Worm (Caenorhabditis elegans): ENCODE measurements around the gene T05H10.4.

T05H10.4 gene

DNA sequence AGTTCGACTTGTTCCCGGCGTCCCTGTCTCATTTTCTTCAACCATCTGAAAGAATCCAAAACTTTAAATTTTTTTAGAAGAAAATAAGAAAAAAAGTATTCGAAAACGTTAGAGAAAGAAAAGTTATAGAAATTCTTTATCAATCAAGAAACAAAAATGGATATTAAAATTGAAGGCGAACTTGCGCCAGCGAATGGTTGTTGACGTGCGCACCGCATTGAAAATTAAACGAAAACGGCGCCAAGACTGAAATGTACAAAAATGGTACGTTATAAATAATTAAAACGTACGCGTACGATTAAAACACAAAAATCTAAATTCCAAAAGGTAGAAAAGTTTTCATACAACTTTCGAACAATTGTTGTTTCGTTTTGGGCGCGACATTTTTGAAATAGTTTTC is 33.9 kb downstream of the T05H10.4 start, which contains the start of gene K02C4.3:
Gene K02C4.3, minus strand, starts transcription at position 51 of the 400 bp plus-strand sequence.
- TF ChIP-seq aly-2 (tag; optimal IDR thresholded peaks at IDR 0.05) (peak; percentile 24), sup-37 (GFP tag; optimal IDR thresholded peaks at IDR 0.05) (peak; percentile 25), fkh-8 (tag; optimal IDR thresholded peaks at IDR 0.05) (peak; percentile 43), nhr-12 (tag; optimal IDR thresholded peaks at IDR 0.05) (no peak), snu-23 (GFP tag; optimal IDR thresholded peaks at IDR 0.05) (peak; percentile 85), C04F5.9 (tag; optimal IDR thresholded peaks at IDR 0.05) (peak; percentile 55), unc-130 (tag; optimal IDR thresholded peaks at IDR 0.05) (peak; percentile 64), fkh-4 (tag; optimal IDR thresholded peaks at IDR 0.05; ENCODE audit: borderline replicate concordance) (peak; percentile 12), efl-3 (GFP tag; optimal IDR thresholded peaks at IDR 0.05) (no peak), blmp-1 (tag; optimal IDR thresholded peaks at IDR 0.05) (peak; percentile 76), swsn-7 (tag; optimal IDR thresholded peaks at IDR 0.05) (peak; percentile 76), ceh-63 (GFP tag; optimal IDR thresholded peaks at IDR 0.05) (no peak), mdl-1 (tag; optimal IDR thresholded peaks at IDR 0.05) (peak in 1 of 2 experiments; percentile 60), unc-98 (GFP tag; IDR thresholded peaks at IDR 0.05) (no peak), nhr-20 (tag; optimal IDR thresholded peaks at IDR 0.05) (peak; percentile 76), lin-15B (tag; optimal IDR thresholded peaks at IDR 0.05) (peak; percentile 42), lin-13 (GFP tag; optimal IDR thresholded peaks at IDR 0.05) (peak; percentile 49), sox-4 (tag; optimal IDR thresholded peaks at IDR 0.05) (peak; percentile 14), pag-3 (tag; optimal IDR thresholded peaks at IDR 0.05; ENCODE audit: borderline replicate concordance, insufficient read depth) (peak; percentile 4), rnt-1 (tag; optimal IDR thresholded peaks at IDR 0.05) (peak; percentile 72), lir-3 (tag; optimal IDR thresholded peaks at IDR 0.05; ENCODE audit: poor library complexity) (peak; percentile 50), dsc-1 (tag; optimal IDR thresholded peaks at IDR 0.05) (peak; percentile 78), lin-14 (GFP tag; optimal IDR thresholded peaks at IDR 0.05) (peak; percentile 75), ztf-4 (tag; optimal IDR thresholded peaks at IDR 0.05) (no peak), elt-2 (tag; optimal IDR thresholded peaks at IDR 0.05) (peak; percentile 18), F16B12.6 (tag; optimal IDR thresholded peaks at IDR 0.05) (peak; percentile 28), fos-1 (tag; optimal IDR thresholded peaks at IDR 0.05) (peak; percentile 31), hpl-2 (GFP tag; optimal IDR thresholded peaks at IDR 0.05) (no peak), lin-35 (GFP tag; optimal IDR thresholded peaks at IDR 0.05) (peak; percentile 87 to 95), irx-1 (tag; optimal IDR thresholded peaks at IDR 0.05) (peak; percentile 71), grh-1 (GFP tag; IDR thresholded peaks at IDR 0.05) (peak; percentile 37; the same call in 1 of the 2 replicates), nhr-28 (tag; optimal IDR thresholded peaks at IDR 0.05) (no peak), sptf-1 (tag; optimal IDR thresholded peaks at IDR 0.05) (no peak), ztf-11 (tag; optimal IDR thresholded peaks at IDR 0.05) (peak in 1 of 2 experiments; percentile 63), jun-1 (tag; optimal IDR thresholded peaks at IDR 0.05) (peak; percentile 39), lin-39 (tag; optimal IDR thresholded peaks at IDR 0.05) (peak; percentile 60), ceh-88 (GFP tag; IDR thresholded peaks at IDR 0.05) (no peak), tbx-2 (tag; optimal IDR thresholded peaks at IDR 0.05) (peak; percentile 77), C34B4.2 (tag; optimal IDR thresholded peaks at IDR 0.05) (no peak), vab-15 (tag; optimal IDR thresholded peaks at IDR 0.05) (no peak), lsy-2 (tag; optimal IDR thresholded peaks at IDR 0.05) (peak; percentile 87 to 90), unc-86 (tag; optimal IDR thresholded peaks at IDR 0.05) (peak; percentile 35), mab-9 (GFP tag; IDR thresholded peaks at IDR 0.05) (no peak), C16A3.4 (tag; optimal IDR thresholded peaks at IDR 0.05) (peak; percentile 39), nhr-19 (GFP tag; conservative IDR thresholded peaks at IDR 0.05) (peak; percentile 77), mep-1 (tag; optimal IDR thresholded peaks at IDR 0.05) (peak; percentile 87), elt-3 (tag; optimal IDR thresholded peaks at IDR 0.05) (peak in 2 of 6 experiments; percentile 45 to 53), xbp-1 (tag; optimal IDR thresholded peaks at IDR 0.05) (peak; percentile 74), egl-13 (tag; optimal IDR thresholded peaks at IDR 0.05) (peak; percentile 44), nhr-77 (tag; optimal IDR thresholded peaks at IDR 0.05) (peak; percentile 33), isw-1 (GFP tag; IDR thresholded peaks at IDR 0.05) (peak; percentile 59), zip-4 (GFP tag; optimal IDR thresholded peaks at IDR 0.05) (peak; percentile 28), tlp-1 (tag; optimal IDR thresholded peaks at IDR 0.05) (no peak)

Data from whole organism, L1 larva.